7 worm cellular contexts compared by ENCODE assay signal in genomic region chrX:11465215-11465614, ce11.
A peak's percentile ranks its signal among the peaks of the same experiment; 100 is the strongest.
TF ChIP-seq lines count a peak whose summit lies in the region.

Gene lin-14, plus strand, starts transcription at chrX:11465560.

TF ChIP-seq in whole organism, L1 larva, 84 proteins besides CTCF, POLR2A, EP300 and RAD21 (continued from another document and continues in another):
- TF ChIP-seq lin-13 (GFP tag; optimal IDR thresholded peaks at IDR 0.05; lab: Kevin White, UChicago) = no peak
- no peak for TF ChIP-seq ets-5 (GFP tag; IDR thresholded peaks at IDR 0.05; lab: Robert Waterston, UW)
- no peak for TF ChIP-seq snpc-4 (tag; optimal IDR thresholded peaks at IDR 0.05; lab: Kevin White, UChicago)
- no peak for TF ChIP-seq ztf-11 (tag; optimal IDR thresholded peaks at IDR 0.05; lab: Kevin White, UChicago)
- peak; percentile 62 for TF ChIP-seq C16A3.4 (tag; optimal IDR thresholded peaks at IDR 0.05; lab: Kevin White, UChicago)
- no peak for TF ChIP-seq tlp-1 (tag; optimal IDR thresholded peaks at IDR 0.05; lab: Kevin White, UChicago)
- TF ChIP-seq lin-35 (GFP tag; optimal IDR thresholded peaks at IDR 0.05; lab: Kevin White, UChicago) = peak; percentile 25 to 50
- TF ChIP-seq nhr-237 (tag; optimal IDR thresholded peaks at IDR 0.05; lab: Kevin White, UChicago) = no peak
- TF ChIP-seq jun-1 (tag; optimal IDR thresholded peaks at IDR 0.05; lab: Kevin White, UChicago) = peak; percentile 60
- TF ChIP-seq alr-1 (tag; optimal IDR thresholded peaks at IDR 0.05; lab: Kevin White, UChicago; ENCODE audit: borderline replicate concordance) = no peak
- no peak for TF ChIP-seq mef-2 (tag; optimal IDR thresholded peaks at IDR 0.05; lab: Kevin White, UChicago)
- no peak for TF ChIP-seq zip-4 (GFP tag; optimal IDR thresholded peaks at IDR 0.05; lab: Kevin White, UChicago)
- peak; percentile 5 for TF ChIP-seq lir-3 (tag; optimal IDR thresholded peaks at IDR 0.05; lab: Kevin White, UChicago; ENCODE audit: poor library complexity)
- TF ChIP-seq mep-1 (tag; optimal IDR thresholded peaks at IDR 0.05; lab: Kevin White, UChicago) = peak; percentile 82
- no peak for TF ChIP-seq hpl-2 (GFP tag; optimal IDR thresholded peaks at IDR 0.05; lab: Kevin White, UChicago)
- TF ChIP-seq C34B4.2 (tag; optimal IDR thresholded peaks at IDR 0.05; lab: Kevin White, UChicago) = no peak
- peak; percentile 52 for TF ChIP-seq xbp-1 (tag; optimal IDR thresholded peaks at IDR 0.05; lab: Kevin White, UChicago)
- TF ChIP-seq nhr-20 (tag; optimal IDR thresholded peaks at IDR 0.05; lab: Kevin White, UChicago) = peak; percentile 85
- no peak for TF ChIP-seq F16B12.6 (tag; optimal IDR thresholded peaks at IDR 0.05; lab: Kevin White, UChicago)

TF ChIP-seq in whole organism, L2 larva, 48 proteins besides CTCF, POLR2A, EP300 and RAD21 (continued from another document and continues in another):
- TF ChIP-seq alr-1 (tag; optimal IDR thresholded peaks at IDR 0.05; lab: Kevin White, UChicago) (no peak), ztf-1 (GFP tag; conservative IDR thresholded peaks at IDR 0.05; lab: Robert Waterston, UW) (no peak), lin-13 (GFP tag; optimal IDR thresholded peaks at IDR 0.05; lab: Kevin White, UChicago) (peak; percentile 43), unc-39 (tag; optimal IDR thresholded peaks at IDR 0.05; lab: Kevin White, UChicago) (no peak), sem-4 (tag; optimal IDR thresholded peaks at IDR 0.05; lab: Kevin White, UChicago) (peak; percentile 48), blmp-1 (tag; optimal IDR thresholded peaks at IDR 0.05; lab: Kevin White, UChicago; ENCODE audit: insufficient read depth) (peak; percentile 66), nhr-11 (tag; optimal IDR thresholded peaks at IDR 0.05; lab: Kevin White, UChicago) (no peak), C34F6.9 (tag; optimal IDR thresholded peaks at IDR 0.05; lab: Kevin White, UChicago) (peak; percentile 54), egl-27 (tag; optimal IDR thresholded peaks at IDR 0.05; lab: Kevin White, UChicago) (peak; percentile 68), nhr-25 (tag; optimal IDR thresholded peaks at IDR 0.05; lab: Kevin White, UChicago) (peak; percentile 81), nhr-237 (tag; optimal IDR thresholded peaks at IDR 0.05; lab: Kevin White, UChicago) (no peak), mab-5 (tag; optimal IDR thresholded peaks at IDR 0.05; lab: Kevin White, UChicago) (peak; percentile 53), crh-2 (tag; optimal IDR thresholded peaks at IDR 0.05; lab: Kevin White, UChicago) (peak; percentile 67), lin-11 (tag; optimal IDR thresholded peaks at IDR 0.05; lab: Kevin White, UChicago) (no peak), aly-2 (tag; optimal IDR thresholded peaks at IDR 0.05; lab: Kevin White, UChicago) (no peak), ceh-82 (tag; optimal IDR thresholded peaks at IDR 0.05; lab: Kevin White, UChicago) (no peak), unc-55 (GFP tag; optimal IDR thresholded peaks at IDR 0.05; lab: Kevin White, UChicago) (peak; percentile 69), elt-1 (tag; optimal IDR thresholded peaks at IDR 0.05; lab: Kevin White, UChicago) (no peak), ama-1 (optimal IDR thresholded peaks at IDR 0.05; lab: Kevin White, UChicago) (no peak), ztf-11 (tag; optimal IDR thresholded peaks at IDR 0.05; lab: Kevin White, UChicago) (no peak)

TF ChIP-seq in whole organism, L3 larva, 47 proteins besides CTCF, POLR2A, EP300 and RAD21 (continued from another document and continues in another):
- TF ChIP-seq ceh-16 (tag; optimal IDR thresholded peaks at IDR 0.05; lab: Kevin White, UChicago) (no peak), nhr-76 (tag; optimal IDR thresholded peaks at IDR 0.05; lab: Kevin White, UChicago) (no peak), elt-2 (tag; optimal IDR thresholded peaks at IDR 0.05; lab: Kevin White, UChicago) (peak; percentile 69), skn-1 (tag; optimal IDR thresholded peaks at IDR 0.05; lab: Kevin White, UChicago) (peak; percentile 41), elt-1 (tag; optimal IDR thresholded peaks at IDR 0.05; lab: Kevin White, UChicago) (no peak), daf-12 (tag; optimal IDR thresholded peaks at IDR 0.05; lab: Kevin White, UChicago) (peak; percentile 23), ztf-11 (tag; optimal IDR thresholded peaks at IDR 0.05; lab: Kevin White, UChicago) (no peak), nhr-23 (tag; optimal IDR thresholded peaks at IDR 0.05; lab: Kevin White, UChicago) (peak; percentile 82), pha-4 (tag; optimal IDR thresholded peaks at IDR 0.05; lab: Kevin White, UChicago) (peak; percentile 75), ztf-4 (tag; optimal IDR thresholded peaks at IDR 0.05; lab: Kevin White, UChicago) (no peak), nhr-28 (tag; optimal IDR thresholded peaks at IDR 0.05; lab: Kevin White, UChicago) (no peak), R02D3.7 (tag; optimal IDR thresholded peaks at IDR 0.05; lab: Kevin White, UChicago) (peak; percentile 32), elt-3 (tag; optimal IDR thresholded peaks at IDR 0.05; lab: Kevin White, UChicago) (no peak), nhr-11 (tag; optimal IDR thresholded peaks at IDR 0.05; lab: Kevin White, UChicago) (no peak), lin-15B (tag; optimal IDR thresholded peaks at IDR 0.05; lab: Kevin White, UChicago) (no peak), nhr-67 (tag; optimal IDR thresholded peaks at IDR 0.05; lab: Kevin White, UChicago) (no peak), snpc-4 (tag; optimal IDR thresholded peaks at IDR 0.05; lab: Kevin White, UChicago) (peak; percentile 15), fkh-2 (tag; optimal IDR thresholded peaks at IDR 0.05; lab: Kevin White, UChicago) (no peak), lin-39 (tag; optimal IDR thresholded peaks at IDR 0.05; lab: Kevin White, UChicago) (peak; percentile 87), pqm-1 (tag; optimal IDR thresholded peaks at IDR 0.05; lab: Kevin White, UChicago) (no peak), tbx-2 (tag; optimal IDR thresholded peaks at IDR 0.05; lab: Kevin White, UChicago) (peak; percentile 46)

TF ChIP-seq in whole organism, L4 larva, 104 proteins besides CTCF, POLR2A, EP300 and RAD21 (continued from another document and continues in another):
- no peak for TF ChIP-seq dmd-9 (GFP tag; IDR thresholded peaks at IDR 0.05; lab: Robert Waterston, UW)
- TF ChIP-seq jun-1 (tag; optimal IDR thresholded peaks at IDR 0.05; lab: Kevin White, UChicago) = no peak
- TF ChIP-seq dmd-6 (GFP tag; IDR thresholded peaks at IDR 0.05; lab: Robert Waterston, UW) = peak; percentile 45; the same call in 1 of the 2 replicates
- TF ChIP-seq Y75B8A.6 (GFP tag; IDR thresholded peaks at IDR 0.05; lab: Robert Waterston, UW) = no peak
- TF ChIP-seq daf-12 (tag; optimal IDR thresholded peaks at IDR 0.05; lab: Kevin White, UChicago) = no peak
- no peak for TF ChIP-seq Y5F2A.4 (GFP tag; optimal IDR thresholded peaks at IDR 0.05; lab: Kevin White, UChicago)
- TF ChIP-seq nhr-6 (tag; optimal IDR thresholded peaks at IDR 0.05; lab: Kevin White, UChicago) = no peak
- TF ChIP-seq F10B5.3 (tag; optimal IDR thresholded peaks at IDR 0.05; lab: Kevin White, UChicago) = no peak
- no peak for TF ChIP-seq zip-11 (GFP tag; IDR thresholded peaks at IDR 0.05; lab: Robert Waterston, UW)
- peak; percentile 83 for TF ChIP-seq hlh-30 (tag; optimal IDR thresholded peaks at IDR 0.05; lab: Kevin White, UChicago; ENCODE audit: insufficient read depth)
- TF ChIP-seq snpc-4 (tag; optimal IDR thresholded peaks at IDR 0.05; lab: Kevin White, UChicago) = no peak
- TF ChIP-seq pha-4 (GFP tag; IDR thresholded peaks at IDR 0.05; lab: Robert Waterston, UW) = peak; percentile 64
- TF ChIP-seq pha-4 (tag; optimal IDR thresholded peaks at IDR 0.05; lab: Kevin White, UChicago) = peak; percentile 59
- TF ChIP-seq ztf-7 (tag; optimal IDR thresholded peaks at IDR 0.05; lab: Kevin White, UChicago) = no peak
- peak; percentile 9 to 52 for TF ChIP-seq lsy-2 (tag; optimal IDR thresholded peaks at IDR 0.05; lab: Kevin White, UChicago)
- TF ChIP-seq attf-4 (tag; optimal IDR thresholded peaks at IDR 0.05; lab: Kevin White, UChicago) = peak; percentile 49
- no peak for TF ChIP-seq vab-7 (GFP tag; IDR thresholded peaks at IDR 0.05; lab: Robert Waterston, UW)
- TF ChIP-seq skn-1 (tag; optimal IDR thresholded peaks at IDR 0.05; lab: Kevin White, UChicago) = no peak
- peak; percentile 1 for TF ChIP-seq spr-1 (tag; optimal IDR thresholded peaks at IDR 0.05; lab: Kevin White, UChicago)
- no peak for TF ChIP-seq ztf-11 (tag; optimal IDR thresholded peaks at IDR 0.05; lab: Kevin White, UChicago)
- TF ChIP-seq spr-3 (GFP tag; optimal IDR thresholded peaks at IDR 0.05; lab: Kevin White, UChicago) = no peak

TF ChIP-seq in whole organism, late embryonic, 69 proteins besides CTCF, POLR2A, EP300 and RAD21 (continued from another document):
- TF ChIP-seq hlh-15 (tag; optimal IDR thresholded peaks at IDR 0.05; lab: Kevin White, UChicago) = no peak
- TF ChIP-seq nhr-232 (tag; optimal IDR thresholded peaks at IDR 0.05; lab: Kevin White, UChicago) = no peak
- no peak for TF ChIP-seq fkh-6 (tag; optimal IDR thresholded peaks at IDR 0.05; lab: Kevin White, UChicago)
- no peak for TF ChIP-seq pag-3 (tag; optimal IDR thresholded peaks at IDR 0.05; lab: Kevin White, UChicago; ENCODE audit: borderline replicate concordance)
- peak; percentile 32 for TF ChIP-seq ets-4 (tag; optimal IDR thresholded peaks at IDR 0.05; lab: Kevin White, UChicago)
- TF ChIP-seq tbx-2 (tag; optimal IDR thresholded peaks at IDR 0.05; lab: Kevin White, UChicago) = no peak
- no peak for TF ChIP-seq ceh-19 (GFP tag; optimal IDR thresholded peaks at IDR 0.05; lab: Kevin White, UChicago)
- TF ChIP-seq C38D4.7 (GFP tag; optimal IDR thresholded peaks at IDR 0.05; lab: Kevin White, UChicago) = no peak
- TF ChIP-seq pqm-1 (tag; optimal IDR thresholded peaks at IDR 0.05; lab: Kevin White, UChicago) = no peak
- TF ChIP-seq ceh-14 (tag; optimal IDR thresholded peaks at IDR 0.05; lab: Kevin White, UChicago) = peak; percentile 14
- no peak for TF ChIP-seq madf-2 (tag; optimal IDR thresholded peaks at IDR 0.05; lab: Kevin White, UChicago)
- TF ChIP-seq ceh-18 (tag; optimal IDR thresholded peaks at IDR 0.05; lab: Kevin White, UChicago) = peak; percentile 85
- TF ChIP-seq ztf-16 (tag; optimal IDR thresholded peaks at IDR 0.05; lab: Kevin White, UChicago) = no peak
- peak; percentile 28 for TF ChIP-seq hlh-6 (tag; optimal IDR thresholded peaks at IDR 0.05; lab: Kevin White, UChicago)
- TF ChIP-seq zip-5 (tag; optimal IDR thresholded peaks at IDR 0.05; lab: Kevin White, UChicago) = no peak
- TF ChIP-seq ttx-3 (tag; optimal IDR thresholded peaks at IDR 0.05; lab: Kevin White, UChicago) = no peak
- no peak for TF ChIP-seq ceh-9 (tag; optimal IDR thresholded peaks at IDR 0.05; lab: Kevin White, UChicago)
- TF ChIP-seq pha-2 (tag; optimal IDR thresholded peaks at IDR 0.05; lab: Kevin White, UChicago) = no peak
- TF ChIP-seq ceh-2 (tag; optimal IDR thresholded peaks at IDR 0.05; lab: Kevin White, UChicago) = no peak

TF ChIP-seq in whole organism, mixed stage, embryonic, 35 proteins besides CTCF, POLR2A, EP300 and RAD21 (continued from another document):
- TF ChIP-seq unc-62 (GFP tag; optimal IDR thresholded peaks at IDR 0.05; lab: Kevin White, UChicago) (peak; percentile 34), mep-1 (tag; optimal IDR thresholded peaks at IDR 0.05; lab: Kevin White, UChicago) (peak; percentile 10)

TF ChIP-seq in whole organism, young adult, 124 proteins besides CTCF, POLR2A, EP300 and RAD21 (continued from another document and continues in another):
- no peak for TF ChIP-seq snpc-1.1 (tag; optimal IDR thresholded peaks at IDR 0.05; lab: Kevin White, UChicago; ENCODE audit: insufficient read depth)
- TF ChIP-seq dpl-1 (GFP tag; optimal IDR thresholded peaks at IDR 0.05; lab: Kevin White, UChicago) = no peak
- no peak for TF ChIP-seq tbx-9 (tag; optimal IDR thresholded peaks at IDR 0.05; lab: Kevin White, UChicago; ENCODE audit: borderline replicate concordance)
- TF ChIP-seq pbrm-1 (GFP tag; IDR thresholded peaks at IDR 0.05; lab: Robert Waterston, UW) = no peak
- no peak for TF ChIP-seq sptf-2 (GFP tag; optimal IDR thresholded peaks at IDR 0.05; lab: Kevin White, UChicago)
- TF ChIP-seq lir-1 (GFP tag; conservative IDR thresholded peaks at IDR 0.05; lab: Robert Waterston, UW) = no peak
- no peak for TF ChIP-seq let-607 (tag; optimal IDR thresholded peaks at IDR 0.05; lab: Kevin White, UChicago)
- TF ChIP-seq nhr-120 (GFP tag; IDR thresholded peaks at IDR 0.05; lab: Robert Waterston, UW) = no peak
- TF ChIP-seq ceh-100 (GFP tag; IDR thresholded peaks at IDR 0.05; lab: Robert Waterston, UW) = no peak
- no peak for TF ChIP-seq xnd-1 (tag; optimal IDR thresholded peaks at IDR 0.05; lab: Kevin White, UChicago)
- TF ChIP-seq ceh-79 (tag; optimal IDR thresholded peaks at IDR 0.05; lab: Kevin White, UChicago) = no peak
- no peak for TF ChIP-seq mel-28 (tag; optimal IDR thresholded peaks at IDR 0.05; lab: Kevin White, UChicago; ENCODE audit: borderline replicate concordance)
- no peak for TF ChIP-seq C17E4.6 (GFP tag; IDR thresholded peaks at IDR 0.05; lab: Robert Waterston, UW)
- TF ChIP-seq madf-6 (GFP tag; IDR thresholded peaks at IDR 0.05; lab: Robert Waterston, UW) = no peak
- no peak for TF ChIP-seq B0336.3 (GFP tag; IDR thresholded peaks at IDR 0.05; lab: Robert Waterston, UW)
- no peak for TF ChIP-seq ceh-58 (GFP tag; IDR thresholded peaks at IDR 0.05; lab: Robert Waterston, UW)
- peak; percentile 2 for TF ChIP-seq chd-7 (tag; optimal IDR thresholded peaks at IDR 0.05; lab: Kevin White, UChicago)
- TF ChIP-seq unc-130 (GFP tag; optimal IDR thresholded peaks at IDR 0.05; lab: Kevin White, UChicago) = no peak
- TF ChIP-seq B0035.1 (tag; optimal IDR thresholded peaks at IDR 0.05; lab: Kevin White, UChicago) = no peak
- TF ChIP-seq attf-5 (GFP tag; optimal IDR thresholded peaks at IDR 0.05; lab: Kevin White, UChicago) = peak; percentile 1
- no peak for TF ChIP-seq Y53G8AR.9 (GFP tag; conservative IDR thresholded peaks at IDR 0.05; lab: Robert Waterston, UW)
- TF ChIP-seq F39B2.1 (GFP tag; IDR thresholded peaks at IDR 0.05; lab: Robert Waterston, UW) = no peak
- TF ChIP-seq F57A8.1 (GFP tag; optimal IDR thresholded peaks at IDR 0.05; lab: Kevin White, UChicago) = no peak
- TF ChIP-seq fkh-3 (tag; optimal IDR thresholded peaks at IDR 0.05; lab: Kevin White, UChicago) = no peak
- no peak for TF ChIP-seq F52B5.7 (tag; optimal IDR thresholded peaks at IDR 0.05; lab: Kevin White, UChicago)
- TF ChIP-seq hlh-26 (GFP tag; conservative IDR thresholded peaks at IDR 0.05; lab: Robert Waterston, UW) = no peak
- no peak for TF ChIP-seq ama-1 (optimal IDR thresholded peaks at IDR 0.05; lab: Kevin White, UChicago)
- TF ChIP-seq ama-1 (GFP tag; optimal IDR thresholded peaks at IDR 0.05; lab: Kevin White, UChicago) = no peak
- peak; percentile 94 for TF ChIP-seq zfh-2 (GFP tag; conservative IDR thresholded peaks at IDR 0.05; lab: Robert Waterston, UW)
- no peak for TF ChIP-seq ets-4 (GFP tag; optimal IDR thresholded peaks at IDR 0.05; lab: Kevin White, UChicago)
- TF ChIP-seq hrde-1 (tag; optimal IDR thresholded peaks at IDR 0.05; lab: Kevin White, UChicago; ENCODE audit: borderline replicate concordance) = no peak
- TF ChIP-seq egrh-3 (GFP tag; IDR thresholded peaks at IDR 0.05; lab: Robert Waterston, UW) = no peak
- no peak for TF ChIP-seq Y53F4B.3 (GFP tag; IDR thresholded peaks at IDR 0.05; lab: Robert Waterston, UW)
- TF ChIP-seq die-1 (tag; optimal IDR thresholded peaks at IDR 0.05; lab: Kevin White, UChicago) = no peak
- peak; percentile 76 for TF ChIP-seq lin-40 (tag; optimal IDR thresholded peaks at IDR 0.05; lab: Kevin White, UChicago)
- 0 out of 2 replicates have a peak, but pooled peaks have one; percentile 24 for TF ChIP-seq K11D2.4 (GFP tag; IDR thresholded peaks at IDR 0.05; lab: Robert Waterston, UW)
- TF ChIP-seq hmg-20 (GFP tag; IDR thresholded peaks at IDR 0.05; lab: Robert Waterston, UW) = no peak
- TF ChIP-seq F57C9.4 (tag; optimal IDR thresholded peaks at IDR 0.05; lab: Kevin White, UChicago) = no peak
- no peak for TF ChIP-seq rcor-1 (GFP tag; IDR thresholded peaks at IDR 0.05; lab: Robert Waterston, UW)
- TF ChIP-seq egl-18 (GFP tag; IDR thresholded peaks at IDR 0.05; lab: Robert Waterston, UW) = no peak
- no peak for TF ChIP-seq nhr-90 (tag; optimal IDR thresholded peaks at IDR 0.05; lab: Kevin White, UChicago)
- no peak for TF ChIP-seq mxl-1 (tag; optimal IDR thresholded peaks at IDR 0.05; lab: Kevin White, UChicago)
- TF ChIP-seq him-1 (tag; optimal IDR thresholded peaks at IDR 0.05; lab: Kevin White, UChicago) = no peak
- no peak for TF ChIP-seq F49E8.2 (tag; optimal IDR thresholded peaks at IDR 0.05; lab: Kevin White, UChicago; ENCODE audit: insufficient read depth)
- TF ChIP-seq Y67H2A.10 (GFP tag; conservative IDR thresholded peaks at IDR 0.05; lab: Robert Waterston, UW) = no peak
- no peak for TF ChIP-seq athp-1 (tag; optimal IDR thresholded peaks at IDR 0.05; lab: Kevin White, UChicago)
- no peak for TF ChIP-seq Y95B8A.8 (GFP tag; IDR thresholded peaks at IDR 0.05; lab: Robert Waterston, UW)
